Worm (Caenorhabditis elegans): ENCODE results near the gene Y57G11B.5.

The Y57G11B.5 gene

ce11 chrIV:14620543-14620942 lies 45.9 kb downstream of the Y57G11B.5 start:
- TF ChIP-seq ceh-19 (GFP tag; optimal IDR thresholded peaks at IDR 0.05) = peak; percentile 52
- no peak for TF ChIP-seq npax-4 (tag; optimal IDR thresholded peaks at IDR 0.05)
- TF ChIP-seq hlh-30 (tag; optimal IDR thresholded peaks at IDR 0.05; ENCODE audit: insufficient read depth) = no peak
- TF ChIP-seq ceh-2 (tag; optimal IDR thresholded peaks at IDR 0.05) = no peak
- no peak for TF ChIP-seq Y22D7AL.16 (tag; optimal IDR thresholded peaks at IDR 0.05)
- peak; percentile 28 for TF ChIP-seq ceh-18 (tag; optimal IDR thresholded peaks at IDR 0.05)
- no peak for TF ChIP-seq fkh-10 (GFP tag; optimal IDR thresholded peaks at IDR 0.05)
- peak; percentile 26 for TF ChIP-seq ceh-34 (tag; optimal IDR thresholded peaks at IDR 0.05)
- TF ChIP-seq hlh-13 (GFP tag; optimal IDR thresholded peaks at IDR 0.05) = no peak
- TF ChIP-seq hlh-6 (tag; optimal IDR thresholded peaks at IDR 0.05) = no peak
- TF ChIP-seq eyg-1 (tag; optimal IDR thresholded peaks at IDR 0.05) = no peak
- no peak for TF ChIP-seq zip-5 (tag; optimal IDR thresholded peaks at IDR 0.05)
- TF ChIP-seq pat-9 (tag; optimal IDR thresholded peaks at IDR 0.05) = no peak
- TF ChIP-seq dmd-4 (tag; optimal IDR thresholded peaks at IDR 0.05; ENCODE audit: borderline replicate concordance) = no peak
- no peak for TF ChIP-seq unc-55 (GFP tag; optimal IDR thresholded peaks at IDR 0.05)
- no peak for TF ChIP-seq sox-4 (tag; optimal IDR thresholded peaks at IDR 0.05)
- no peak for TF ChIP-seq nhr-11 (tag; optimal IDR thresholded peaks at IDR 0.05)
- no peak for TF ChIP-seq pqm-1 (tag; optimal IDR thresholded peaks at IDR 0.05)
- peak; percentile 3 for TF ChIP-seq syd-9 (tag; optimal IDR thresholded peaks at IDR 0.05)
- no peak for TF ChIP-seq ttx-3 (tag; optimal IDR thresholded peaks at IDR 0.05)
- TF ChIP-seq K09A11.1 (tag; optimal IDR thresholded peaks at IDR 0.05; ENCODE audit: insufficient read depth) = peak; percentile 12
- TF ChIP-seq gmeb-2 (tag; optimal IDR thresholded peaks at IDR 0.05) = no peak
- TF ChIP-seq ceh-31 (tag; optimal IDR thresholded peaks at IDR 0.05) = peak; percentile 48
- TF ChIP-seq nfya-1 (tag; optimal IDR thresholded peaks at IDR 0.05) = peak; percentile 33
- TF ChIP-seq fax-1 (tag; optimal IDR thresholded peaks at IDR 0.05) = no peak
- TF ChIP-seq madf-2 (tag; optimal IDR thresholded peaks at IDR 0.05) = no peak
- TF ChIP-seq tbx-2 (tag; optimal IDR thresholded peaks at IDR 0.05) = no peak
- TF ChIP-seq K02D7.2 (tag; optimal IDR thresholded peaks at IDR 0.05) = no peak

- TF ChIP-seq ets-4 (tag; optimal IDR thresholded peaks at IDR 0.05) (no peak), fax-1 (tag; optimal IDR thresholded peaks at IDR 0.05) (no peak)
Observed at ce11 chrIV:14621117-14621516, 46.5 kb downstream of the Y57G11B.5 start.

ce11 chrIV:14622109-14622508 lies 47.5 kb downstream of the Y57G11B.5 start:
- TF ChIP-seq ref-2 (tag; optimal IDR thresholded peaks at IDR 0.05) (peak; percentile 14), nfya-1 (tag; optimal IDR thresholded peaks at IDR 0.05) (peak; percentile 2), unc-42 (tag; optimal IDR thresholded peaks at IDR 0.05) (peak; percentile 12), ceh-18 (tag; optimal IDR thresholded peaks at IDR 0.05) (peak; percentile 10), odd-2 (tag; optimal IDR thresholded peaks at IDR 0.05) (no peak), ceh-9 (tag; optimal IDR thresholded peaks at IDR 0.05) (no peak), unc-86 (tag; optimal IDR thresholded peaks at IDR 0.05) (no peak)
